Fruit fly (Drosophila melanogaster): ENCODE results near the gene Gtpx.

Gene Gtpx

dm6 chr3L:3276930-3277329 lies 49.1 kb upstream of the Gtpx start:
- TF ChIP-seq CG11247 (GFP tag; IDR thresholded peaks at IDR 0.05) (peak; percentile 95), CTCF (GFP tag; optimal IDR thresholded peaks at IDR 0.05) (peak; percentile 58), CG14667 (GFP tag; IDR thresholded peaks at IDR 0.05) (no peak), E2f2 (GFP tag; IDR thresholded peaks at IDR 0.05) (0 out of 2 replicates have a peak, but pooled peaks have one; percentile 8), usp (GFP tag; optimal IDR thresholded peaks at IDR 0.05) (no peak), Dp (GFP tag; optimal IDR thresholded peaks at IDR 0.05) (peak; percentile 8), CoRest (tag; optimal IDR thresholded peaks at IDR 0.05) (peak; percentile 27), Opbp (GFP tag; IDR thresholded peaks at IDR 0.05; ENCODE audit: partially characterized antibody) (peak; percentile 49; the same call in 1 of the 3 replicates), gcm (GFP tag; optimal IDR thresholded peaks at IDR 0.05) (no peak), trem (tag; optimal IDR thresholded peaks at IDR 0.05) (peak; percentile 16), Bgb (GFP tag; IDR thresholded peaks at IDR 0.05; ENCODE audit: partially characterized antibody) (peak; percentile 23; the same call in 1 of the 2 replicates), pita (GFP tag; optimal IDR thresholded peaks at IDR 0.05) (peak; percentile 61), ftz-f1 (GFP tag; optimal IDR thresholded peaks at IDR 0.05) (peak; percentile 80), corto (GFP tag; optimal IDR thresholded peaks at IDR 0.05) (no peak), CG1233 (GFP tag; optimal IDR thresholded peaks at IDR 0.05) (no peak), stwl (tag; optimal IDR thresholded peaks at IDR 0.05) (peak; percentile 54), Pdp1 (GFP tag; optimal IDR thresholded peaks at IDR 0.05) (peak in 1 of 2 experiments; percentile 26), z (GFP tag; IDR thresholded peaks at IDR 0.05) (peak; percentile 83), Lhr (GFP tag; optimal IDR thresholded peaks at IDR 0.05) (peak; percentile 56), CG13287 (GFP tag; IDR thresholded peaks at IDR 0.05; ENCODE audit: partially characterized antibody) (peak; percentile 62; the same call in 1 of the 2 replicates), CG15601 (tag; optimal IDR thresholded peaks at IDR 0.05) (peak; percentile 3)

dm6 chr3L:3279930-3280329 lies 46.1 kb upstream of the Gtpx start, which contains the start of gene CG12017:
CG12017 (plus strand) TSS chr3L:3280239.
- TF ChIP-seq CG3163 (GFP tag; optimal IDR thresholded peaks at IDR 0.05) (peak; percentile 63), Doc3 (GFP tag; IDR thresholded peaks at IDR 0.05; ENCODE audit: partially characterized antibody) (0 out of 3 replicates have a peak, but pooled peaks have one; percentile 15), kni (GFP tag; optimal IDR thresholded peaks at IDR 0.05) (peak; percentile 37), CG12236 (GFP tag; optimal IDR thresholded peaks at IDR 0.05) (no peak), CG12155 (GFP tag; optimal IDR thresholded peaks at IDR 0.05) (no peak), Trl (optimal IDR thresholded peaks at IDR 0.05) (peak in 1 of 2 experiments; percentile 22), Trl (GFP tag; optimal IDR thresholded peaks at IDR 0.05) (no peak), Blimp-1 (GFP tag; optimal IDR thresholded peaks at IDR 0.05) (peak; percentile 11), CG30020 (tag; optimal IDR thresholded peaks at IDR 0.05) (no peak)

- TF ChIP-seq Ets97D (GFP tag; optimal IDR thresholded peaks at IDR 0.05): no peak
- no peak for TF ChIP-seq Sry-δ (GFP tag; optimal IDR thresholded peaks at IDR 0.05)
- TF ChIP-seq Dbx (GFP tag; IDR thresholded peaks at IDR 0.05): no peak
- no peak for TF ChIP-seq croc (GFP tag; conservative IDR thresholded peaks at IDR 0.05)
- TF ChIP-seq CG1603 (tag; optimal IDR thresholded peaks at IDR 0.05): no peak
- TF ChIP-seq CG18262 (tag; optimal IDR thresholded peaks at IDR 0.05): no peak
- TF ChIP-seq CG15479 (GFP tag; optimal IDR thresholded peaks at IDR 0.05): no peak
- no peak for TF ChIP-seq unpg (GFP tag; optimal IDR thresholded peaks at IDR 0.05)
- TF ChIP-seq org-1 (GFP tag; optimal IDR thresholded peaks at IDR 0.05): no peak
- TF ChIP-seq CG4282 (GFP tag; optimal IDR thresholded peaks at IDR 0.05): no peak
- TF ChIP-seq CG12219 (GFP tag; optimal IDR thresholded peaks at IDR 0.05): no peak
- no peak for TF ChIP-seq sim (GFP tag; IDR thresholded peaks at IDR 0.05)
- peak; percentile 15 for TF ChIP-seq gem (tag; optimal IDR thresholded peaks at IDR 0.05)
- no peak for TF ChIP-seq al (GFP tag; IDR thresholded peaks at IDR 0.05)
- peak; percentile 56 for TF ChIP-seq Sox102F (GFP tag; optimal IDR thresholded peaks at IDR 0.05)
- TF ChIP-seq CG31224 (GFP tag; IDR thresholded peaks at IDR 0.05): no peak
- TF ChIP-seq CG14441 (GFP tag; IDR thresholded peaks at IDR 0.05): no peak
- TF ChIP-seq ssp (GFP tag; IDR thresholded peaks at IDR 0.05): no peak
- TF ChIP-seq CG3838 (GFP tag; optimal IDR thresholded peaks at IDR 0.05): no peak
- TF ChIP-seq CG18011 (GFP tag; optimal IDR thresholded peaks at IDR 0.05): no peak
- TF ChIP-seq Xrp1 (GFP tag; IDR thresholded peaks at IDR 0.05): no peak
These were observed 42.8 kb upstream of the Gtpx start for dm6 chr3L:3283264-3283663.
